Fruit fly (Drosophila melanogaster): ENCODE measurements around the gene alphaTub84B.

- no peak for TF ChIP-seq Dfd (GFP tag; optimal IDR thresholded peaks at IDR 0.05)
- TF ChIP-seq Hr83 (GFP tag; optimal IDR thresholded peaks at IDR 0.05; ENCODE audit: poor library complexity, severe bottlenecking): no peak
These were observed 49.5 kb downstream of the alphaTub84B start, which contains the start of gene Fer1 for dm6 chr3R:7135881-7136280.
